Fruit fly (Drosophila melanogaster) ovary, adult (tissue): Measurements from ENCODE around the gene dlt.

Source experiments
- CG17801 ChIP-seq: fragments of 200-800 bp; optimal IDR thresholded peaks from 2 replicates; lab custom pipeline; 2019; ENCODE audit warnings: missing biosample characterization, mild to moderate bottlenecking, missing genetic modification characterization, moderate library complexity; ENCODE audit not compliant: partially characterized antibody

Gene dlt

DNA sequence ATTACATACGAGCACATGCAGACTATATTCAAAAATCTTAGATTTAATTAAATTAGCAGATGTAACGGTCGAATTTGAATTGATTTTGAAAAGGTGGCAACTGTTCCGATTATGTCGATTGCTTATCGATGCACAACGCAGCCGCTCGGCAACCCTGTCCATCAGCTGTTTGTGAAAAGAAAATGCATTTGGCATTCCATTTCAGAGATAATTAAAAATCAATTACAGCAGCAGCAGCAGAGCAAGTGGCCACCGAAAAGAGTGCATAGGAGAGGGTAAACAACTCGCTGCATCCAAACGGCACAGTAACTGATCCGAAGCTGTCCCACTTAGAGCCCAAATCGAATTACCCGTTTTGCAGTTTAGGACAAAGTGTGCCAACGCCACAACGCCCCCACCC lies 3.5 kb upstream of the dlt start, which contains the start of gene Patj:
Gene Patj, plus strand, starts transcription at position 155 of the 400 bp plus-strand sequence.
- TF ChIP-seq CG17801 (GFP tag; lab: Kevin White, UChicago) = no peak

DNA sequence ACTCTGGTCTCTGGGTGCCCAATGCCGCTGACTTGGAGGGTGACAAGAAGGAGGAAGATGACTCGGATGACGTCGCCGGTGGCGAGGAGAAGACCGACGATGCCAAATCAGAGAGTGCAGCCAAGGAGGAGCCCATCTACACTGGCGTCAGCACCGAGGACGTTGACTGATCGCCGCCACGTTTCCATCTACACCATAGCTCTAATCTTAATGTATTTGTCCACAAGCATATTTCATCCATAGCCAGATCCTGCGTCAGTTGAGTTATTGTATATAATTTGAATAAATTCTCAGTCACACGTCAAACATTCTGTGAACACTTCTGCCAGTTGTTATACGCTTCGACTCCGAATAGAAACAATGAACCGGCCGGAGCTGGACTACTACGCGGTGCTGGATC lies 1.9 kb upstream of the dlt start, which contains the start of gene CG12020:
Gene CG12020, plus strand, starts transcription at position 301 of the 400 bp plus-strand sequence.
- TF ChIP-seq CG17801 (GFP tag; lab: Kevin White, UChicago) = no peak

DNA sequence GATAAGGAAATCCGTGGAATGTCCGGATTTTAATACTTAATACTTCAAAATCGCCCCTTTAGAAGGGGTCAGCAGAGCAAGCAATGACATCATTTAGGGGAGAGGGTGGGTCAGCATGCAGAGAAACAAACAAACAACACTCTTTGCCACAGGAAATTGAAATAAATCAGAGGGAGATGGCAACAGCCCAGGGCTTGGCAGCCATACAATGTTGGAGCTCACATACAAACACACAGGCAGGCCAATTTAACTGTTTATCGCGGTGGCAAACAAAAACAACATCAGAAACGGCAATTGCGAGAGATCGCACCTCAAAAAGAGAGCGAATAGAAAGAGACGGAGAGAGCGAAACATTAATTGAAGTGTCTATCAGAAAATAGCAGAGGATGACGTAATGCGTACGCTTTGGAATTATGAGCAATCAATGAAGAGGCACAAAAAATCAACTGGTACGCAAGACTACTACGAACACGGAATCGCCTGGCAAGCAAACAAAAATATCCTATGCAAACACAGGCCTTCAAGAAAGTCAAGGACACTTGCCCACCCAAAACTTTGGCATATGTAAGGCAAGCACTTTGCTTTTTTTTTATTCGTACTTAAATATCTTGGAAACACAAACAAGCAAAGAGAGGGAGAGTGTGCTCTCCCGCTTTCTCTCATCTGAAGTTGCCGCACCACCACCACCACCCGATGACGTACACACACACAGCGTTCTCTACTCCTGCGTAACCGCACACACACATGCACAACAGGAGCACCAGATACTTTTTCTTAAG lies 775 bp downstream of the dlt start:
- peak; percentile 3 for TF ChIP-seq CG17801 (GFP tag; lab: Kevin White, UChicago)

dm6 chr3L:1789339-1789738 lies 5.8 kb downstream of the dlt start:
- TF ChIP-seq CG17801 (GFP tag; lab: Kevin White, UChicago) = no peak

DNA sequence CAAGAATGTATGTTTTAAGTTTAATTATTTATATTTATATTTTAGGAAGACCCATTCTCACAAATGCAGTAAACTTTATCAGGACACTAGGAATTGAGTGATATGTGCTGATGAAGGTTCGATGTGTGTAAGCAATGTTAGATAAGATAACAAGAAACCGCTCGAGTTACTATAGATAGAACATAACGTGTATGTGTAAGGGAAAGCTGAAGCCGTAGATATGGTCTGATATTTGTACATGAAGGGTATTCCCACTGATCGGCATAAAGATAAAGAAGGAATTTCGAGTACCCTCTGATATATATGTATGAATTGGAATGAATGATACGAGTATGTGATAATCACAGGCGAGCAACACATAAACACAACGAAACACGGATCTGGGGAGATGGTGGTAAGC lies 11.0 kb downstream of the dlt start:
- no peak for TF ChIP-seq CG17801 (GFP tag; lab: Kevin White, UChicago)

DNA sequence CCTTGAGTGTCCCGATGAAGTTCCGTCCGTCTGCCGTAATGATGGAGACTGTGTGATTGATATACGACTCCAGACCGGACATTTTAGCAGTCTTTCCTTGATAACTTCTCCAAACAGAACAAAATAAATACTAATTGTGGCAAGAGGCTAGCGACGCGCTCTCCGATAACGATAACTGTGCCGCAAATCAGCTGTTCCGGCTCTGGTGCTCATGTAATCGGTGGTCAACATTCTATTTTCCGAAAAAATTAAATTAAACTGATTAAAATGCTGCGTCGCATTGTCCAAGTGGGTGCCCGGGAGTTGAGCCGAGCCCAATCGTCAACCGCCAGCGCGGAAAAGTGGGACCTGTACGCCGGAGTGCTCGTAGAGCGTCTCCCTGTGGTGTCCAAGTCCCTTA lies 17.9 kb downstream of the dlt start, which contains the start of the genes CG2021 and mRpL46:
Gene CG2021, minus strand, starts transcription at position 163 of the 400 bp plus-strand sequence.
Gene mRpL46, plus strand, starts transcription at position 191 of the 400 bp plus-strand sequence.
- no peak for TF ChIP-seq CG17801 (GFP tag; lab: Kevin White, UChicago)

DNA sequence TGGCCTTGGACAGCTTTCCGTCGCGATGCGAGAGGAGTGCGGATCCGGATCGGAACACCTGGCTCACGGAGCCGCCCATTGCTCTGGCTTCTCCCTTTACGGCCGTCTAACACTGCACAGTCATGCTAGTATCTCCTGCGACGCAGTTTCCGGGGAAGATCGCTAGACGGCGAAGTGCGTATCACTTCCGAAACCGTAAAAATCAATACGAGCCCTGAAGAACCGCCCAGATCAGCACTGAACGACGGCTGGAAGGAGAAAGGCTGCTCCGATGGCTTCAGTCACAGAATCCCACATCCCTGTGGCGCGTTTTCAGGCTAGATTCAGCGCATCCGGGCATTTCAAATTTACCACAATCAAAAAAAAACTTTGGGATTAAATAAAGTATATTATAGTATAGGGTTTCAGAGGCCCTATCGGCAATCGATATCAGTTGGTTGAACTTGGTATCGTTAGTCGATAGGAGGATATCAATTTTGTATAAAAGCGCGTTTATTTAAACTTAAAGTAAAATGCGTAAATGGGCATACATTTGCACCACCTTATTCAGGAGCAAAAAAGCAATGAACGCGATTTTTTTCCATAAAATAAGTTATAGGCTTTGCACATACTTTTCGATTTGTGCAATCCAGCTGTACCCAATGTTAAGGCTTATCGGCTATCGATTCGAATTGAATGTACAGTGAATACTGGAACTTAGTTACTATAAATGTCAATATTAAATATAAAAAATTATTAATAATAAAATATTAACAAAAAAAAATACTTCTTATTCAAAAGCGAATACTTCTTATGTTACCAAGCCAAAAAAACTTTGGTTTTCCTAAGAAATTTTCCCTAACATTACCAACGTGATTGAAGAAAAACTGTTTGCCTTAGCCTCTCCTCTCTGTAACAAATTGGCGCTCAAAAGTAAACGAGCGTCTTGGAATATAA lies 20.1 kb downstream of the dlt start, which contains the start of the genes CG13933 and PolD2:
Gene CG13933, minus strand, starts transcription at position 435 of the 936 bp plus-strand sequence.
Gene PolD2, plus strand, starts transcription at position 921 of the 936 bp plus-strand sequence.
- peak; percentile 94 for TF ChIP-seq CG17801 (GFP tag; lab: Kevin White, UChicago)

- no peak for TF ChIP-seq CG17801 (GFP tag; lab: Kevin White, UChicago)
These were observed 22.5 kb downstream of the dlt start for dm6 chr3L:1772593-1772992.

DNA sequence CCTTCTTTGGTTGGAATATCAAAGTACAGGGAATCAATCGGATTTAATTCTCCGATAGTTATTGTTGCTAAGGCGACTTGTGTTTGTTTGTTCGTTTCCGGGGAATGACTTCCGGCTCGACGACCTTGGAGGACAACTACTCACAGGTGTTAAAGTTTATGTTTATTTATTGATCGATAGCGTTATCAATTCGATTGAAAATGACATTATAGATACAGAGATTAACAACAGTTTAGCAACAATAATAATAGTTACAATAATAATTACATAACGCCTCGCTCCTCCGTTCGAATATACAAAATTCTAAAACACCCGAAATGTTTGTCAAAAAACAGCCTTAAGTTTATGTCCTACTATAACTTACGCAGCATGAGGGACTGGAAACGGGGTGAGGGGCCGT lies 23.5 kb downstream of the dlt start, which contains the start of gene Dhc62B:
Gene Dhc62B, minus strand, starts transcription at position 101 of the 400 bp plus-strand sequence.
- no peak for TF ChIP-seq CG17801 (GFP tag; lab: Kevin White, UChicago)

- no peak for TF ChIP-seq CG17801 (GFP tag; lab: Kevin White, UChicago)
These were observed 39.0 kb downstream of the dlt start, which contains the start of gene CG8001 for dm6 chr3L:1756143-1756542. CG8001 (plus strand) TSS chr3L:1756159.

- TF ChIP-seq CG17801 (GFP tag; lab: Kevin White, UChicago) = peak; percentile 56
These were observed 39.6 kb downstream of the dlt start, which contains the start of gene Cht2 for dm6 chr3L:1755458-1755984. Cht2 (minus strand) TSS chr3L:1755934.

- TF ChIP-seq CG17801 (GFP tag; lab: Kevin White, UChicago) = no peak
These were observed 40.2 kb downstream of the dlt start for dm6 chr3L:1754935-1755334.

dm6 chr3L:1754262-1754661 lies 40.9 kb downstream of the dlt start:
- no peak for TF ChIP-seq CG17801 (GFP tag; lab: Kevin White, UChicago)

DNA sequence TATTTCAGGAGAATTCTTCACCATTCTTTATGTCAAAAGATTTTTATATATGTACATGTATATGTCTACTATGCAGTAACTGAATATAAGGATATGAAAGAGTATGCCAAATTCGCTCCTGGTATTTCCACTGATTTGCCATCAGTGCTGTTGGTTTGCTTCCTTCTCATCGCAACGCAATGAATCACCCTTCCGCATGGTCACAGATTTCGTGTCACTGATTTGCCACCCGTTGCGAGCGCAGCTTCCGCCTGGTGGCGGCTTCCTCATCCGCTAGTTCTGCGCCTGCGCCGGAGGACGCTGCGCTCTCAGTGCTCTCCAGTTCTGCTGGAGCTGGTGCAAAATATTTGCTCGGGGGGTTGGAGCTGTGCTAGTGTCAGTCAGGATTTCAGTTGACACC lies 46.9 kb downstream of the dlt start:
- no peak for TF ChIP-seq CG17801 (GFP tag; lab: Kevin White, UChicago)
